Worm (Caenorhabditis elegans): ENCODE measurements around the gene npr-18.

The npr-18 gene

DNA sequence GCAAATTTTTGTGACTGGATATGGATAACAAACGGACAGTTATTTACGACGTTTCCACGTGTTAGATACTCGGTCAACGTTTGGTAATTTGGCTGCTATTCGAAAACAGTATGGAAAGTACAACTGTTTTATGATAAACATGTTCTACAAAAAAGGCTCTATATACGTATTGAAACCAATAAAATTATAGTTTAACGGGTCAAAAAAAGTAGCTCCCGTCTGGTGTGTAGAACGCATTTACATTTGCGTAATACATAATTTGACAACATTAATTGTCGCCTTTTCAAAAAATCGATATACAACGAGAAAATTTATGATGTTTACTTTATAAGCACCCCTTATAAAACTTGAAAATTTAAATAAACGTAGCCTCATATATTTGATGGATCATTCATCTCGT, 51.5 kb downstream of the npr-18 start:
- no peak for TF ChIP-seq flt-1 (GFP tag; IDR thresholded peaks at IDR 0.05)
- TF ChIP-seq med-1 (GFP tag; optimal IDR thresholded peaks at IDR 0.05; ENCODE audit: insufficient read depth), result no peak
- TF ChIP-seq T22C8.4 (GFP tag; IDR thresholded peaks at IDR 0.05), result no peak
- TF ChIP-seq ztf-23 (GFP tag; IDR thresholded peaks at IDR 0.05), result no peak
- no peak for TF ChIP-seq ref-1 (GFP tag; conservative IDR thresholded peaks at IDR 0.05)
- TF ChIP-seq cog-1 (tag; optimal IDR thresholded peaks at IDR 0.05), result no peak
- no peak for TF ChIP-seq ztf-29 (GFP tag; IDR thresholded peaks at IDR 0.05)
- no peak for TF ChIP-seq tab-1 (GFP tag; IDR thresholded peaks at IDR 0.05)
- no peak for TF ChIP-seq klf-2 (GFP tag; conservative IDR thresholded peaks at IDR 0.05)

DNA sequence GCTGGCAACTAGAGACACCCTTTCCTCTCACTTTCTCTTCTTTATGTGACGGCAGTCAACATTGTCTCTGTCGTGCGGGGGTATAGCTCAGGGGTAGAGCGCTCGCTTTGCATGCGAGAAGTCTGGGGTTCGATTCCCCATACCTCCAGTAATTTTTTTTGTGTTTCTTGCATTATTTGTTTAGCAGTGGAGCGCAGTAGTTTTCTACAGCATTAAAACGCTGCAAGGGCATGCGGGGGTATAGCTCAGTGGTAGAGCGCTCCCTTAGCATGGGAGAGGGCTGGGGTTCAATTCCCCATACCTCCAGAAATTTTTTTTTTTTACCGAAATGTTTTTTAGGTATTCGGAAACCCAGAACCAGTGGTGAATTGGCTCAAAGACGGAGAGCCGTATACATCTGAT, 53.0 kb downstream of the npr-18 start:
- peak; percentile 99 for TF ChIP-seq tab-1 (GFP tag; IDR thresholded peaks at IDR 0.05)
- peak; percentile 98 for TF ChIP-seq T22C8.4 (GFP tag; IDR thresholded peaks at IDR 0.05)
- peak; percentile 98 for TF ChIP-seq cog-1 (tag; optimal IDR thresholded peaks at IDR 0.05)
- TF ChIP-seq ref-1 (GFP tag; conservative IDR thresholded peaks at IDR 0.05), result peak; percentile 97
- TF ChIP-seq klf-2 (GFP tag; conservative IDR thresholded peaks at IDR 0.05), result peak; percentile 99
- peak; percentile 99 for TF ChIP-seq flt-1 (GFP tag; IDR thresholded peaks at IDR 0.05)
- TF ChIP-seq ztf-29 (GFP tag; IDR thresholded peaks at IDR 0.05), result peak; percentile 98
- TF ChIP-seq ztf-23 (GFP tag; IDR thresholded peaks at IDR 0.05), result peak; percentile 98
- peak; percentile 78 for TF ChIP-seq med-1 (GFP tag; optimal IDR thresholded peaks at IDR 0.05; ENCODE audit: insufficient read depth)
